Fruit fly (Drosophila melanogaster) whole organism, embryonic: ENCODE data around the gene mRRF1.

Experiments
- Atf3 ChIP-seq: fragments of 200-800 bp; sonication (Bioruptor generic); optimal IDR thresholded peaks from 3 replicates; lab custom pipeline; 2016; ENCODE audit warnings: missing biosample characterization, missing genetic modification characterization
- Awh ChIP-seq: fragments of 200-800 bp; sonication (Bioruptor generic); IDR thresholded peaks from 2 replicates; pipeline ENCODE4, ENCODE4 v1.3.6; 2022; ENCODE audit warnings: missing biosample characterization, missing genetic modification characterization
- CG10209 ChIP-seq: fragments of 200-800 bp; sonication (Bioruptor generic); optimal IDR thresholded peaks from 3 replicates; lab custom pipeline; 2017; ENCODE audit warnings: missing biosample characterization, mild to moderate bottlenecking, missing genetic modification characterization, missing genetic modification reagents
- CG10267 ChIP-seq: fragments of 200-800 bp; sonication (Bioruptor generic); optimal IDR thresholded peaks from 2 replicates; lab custom pipeline; 2018; ENCODE audit warnings: missing biosample characterization, mild to moderate bottlenecking, missing genetic modification characterization, moderate library complexity
- CG10431 ChIP-seq: fragments of 200-800 bp; sonication (Bioruptor generic); optimal IDR thresholded peaks from 3 replicates; lab custom pipeline; 2018; ENCODE audit warnings: missing biosample characterization, mild to moderate bottlenecking, missing genetic modification characterization
- CG11695 ChIP-seq: fragments of 200-800 bp; sonication (Bioruptor generic); IDR thresholded peaks from 3 replicates; pipeline ENCODE4 v1.3.6; 2022; ENCODE audit warnings: missing biosample characterization, missing genetic modification characterization
- CG12299 ChIP-seq: fragments of 200-800 bp; sonication (Bioruptor generic); optimal IDR thresholded peaks from 2 replicates; lab custom pipeline; 2018; ENCODE audit warnings: missing biosample characterization, mild to moderate bottlenecking, missing genetic modification characterization
- CG12769 ChIP-seq: fragments of 200-800 bp; sonication (Bioruptor generic); optimal IDR thresholded peaks from 2 replicates; lab custom pipeline; 2019; ENCODE audit warnings: missing biosample characterization, mild to moderate bottlenecking, missing genetic modification characterization, moderate library complexity
- CG13296 ChIP-seq: fragments of 200-800 bp; sonication (Bioruptor generic); optimal IDR thresholded peaks from 3 replicates; lab custom pipeline; 2018; ENCODE audit warnings: missing biosample characterization, mild to moderate bottlenecking, missing genetic modification characterization
- CG16863 ChIP-seq: fragments of 200-800 bp; sonication (Bioruptor generic); optimal IDR thresholded peaks from 3 replicates; lab custom pipeline; 2016; ENCODE audit warnings: missing biosample characterization, missing genetic modification characterization
- CG17385 ChIP-seq: fragments of 200-800 bp; sonication (Bioruptor generic); optimal IDR thresholded peaks from 3 replicates; lab custom pipeline; 2018; ENCODE audit warnings: missing biosample characterization, mild to moderate bottlenecking, missing genetic modification characterization
- CG17568 ChIP-seq: fragments of 200-800 bp; sonication (Bioruptor generic); optimal IDR thresholded peaks from 2 replicates; lab custom pipeline; 2018; ENCODE audit warnings: missing biosample characterization, mild to moderate bottlenecking, missing genetic modification characterization, moderate library complexity
- CG17802 ChIP-seq: fragments of 200-800 bp; sonication (Bioruptor generic); optimal IDR thresholded peaks from 2 replicates; lab custom pipeline; 2018; ENCODE audit warnings: missing biosample characterization, mild to moderate bottlenecking, missing genetic modification characterization, moderate library complexity
- CG17829 ChIP-seq: fragments of 200-800 bp; optimal IDR thresholded peaks from 2 replicates; lab custom pipeline; 2019; ENCODE audit warnings: missing biosample characterization, mild to moderate bottlenecking, missing genetic modification characterization, moderate library complexity
- CG18011 ChIP-seq: fragments of 200-800 bp; sonication (Bioruptor generic); optimal IDR thresholded peaks from 2 replicates; lab custom pipeline; 2017; ENCODE audit warnings: missing biosample characterization, missing genetic modification characterization, mild to moderate bottlenecking, moderate library complexity, missing genotype
- CG2678 ChIP-seq: fragments of 200-800 bp; sonication (Bioruptor generic); optimal IDR thresholded peaks from 3 replicates; lab custom pipeline; 2019; ENCODE audit warnings: missing biosample characterization, mild to moderate bottlenecking, missing genetic modification characterization, moderate library complexity
- CG2889 ChIP-seq: fragments of 200-800 bp; sonication (Bioruptor generic); IDR thresholded peaks from 3 replicates; pipeline ENCODE4 v1.3.6; 2022; ENCODE audit warnings: missing biosample characterization, missing genetic modification characterization
- CG3407 ChIP-seq: fragments of 200-800 bp; sonication (Bioruptor generic); optimal IDR thresholded peaks from 2 replicates; lab custom pipeline; 2018; ENCODE audit warnings: missing biosample characterization, mild to moderate bottlenecking, missing genetic modification characterization
- CG42726 ChIP-seq: fragments of 200-800 bp; sonication (Bioruptor generic); IDR thresholded peaks from 2 replicates; pipeline ENCODE4 v1.3.6; 2022; ENCODE audit warnings: missing biosample characterization, missing genetic modification characterization; ENCODE audit not compliant: partially characterized antibody
- CG4360 ChIP-seq: fragments of 200-800 bp; sonication (Bioruptor generic); IDR thresholded peaks from 2 replicates; pipeline ENCODE4 v1.3.6; 2022; ENCODE audit warnings: missing biosample characterization, missing genetic modification characterization
- CG6854 ChIP-seq: fragments of 200-800 bp; sonication (Bioruptor generic); optimal IDR thresholded peaks from 3 replicates; lab custom pipeline; 2017; ENCODE audit warnings: missing biosample characterization, mild to moderate bottlenecking, missing genetic modification characterization
- D19A ChIP-seq: fragments of 200-800 bp; optimal IDR thresholded peaks from 3 replicates; lab custom pipeline; 2019; ENCODE audit warnings: missing biosample characterization, mild to moderate bottlenecking, missing genetic modification characterization, moderate library complexity
- D19B ChIP-seq: fragments of 200-800 bp; sonication (Bioruptor generic); optimal IDR thresholded peaks from 2 replicates; lab custom pipeline; 2017; ENCODE audit warnings: missing biosample characterization, mild to moderate bottlenecking, missing genetic modification characterization
- Dfd ChIP-seq, 2 experiments: fragments of >200 bp; optimal IDR thresholded peaks; 2 replicates each; lab custom pipeline; 2017; ENCODE audit warnings: missing biosample characterization in 2 of 2, missing genetic modification characterization in 2 of 2
- E2f2 ChIP-seq: fragments of 200-800 bp; sonication (Bioruptor generic); IDR thresholded peaks from 2 replicates; pipeline ENCODE4 v1.3.6; 2022; ENCODE audit warnings: missing biosample characterization, missing genetic modification characterization
- Hmr ChIP-seq: fragments of 200-800 bp; sonication (Bioruptor generic); optimal IDR thresholded peaks from 3 replicates; lab custom pipeline; 2017; ENCODE audit warnings: mild to moderate bottlenecking, missing biosample characterization, missing genetic modification reagents, missing genetic modification characterization
- Hr51 ChIP-seq, 2 experiments: fragments of 200-800 bp; sonication (Bioruptor generic); optimal IDR thresholded peaks; 2 replicates in 1 of 2; 3 replicates in 1 of 2; lab custom pipeline; 2016 to 2018; ENCODE audit warnings: missing biosample characterization in 2 of 2, missing genetic modification characterization in 2 of 2, mild to moderate bottlenecking in 1 of 2, moderate library complexity in 1 of 2
- Hr78 ChIP-seq, 2 experiments: fragments of 200-800 bp in 1 of 2; fragments of >200 bp in 1 of 2; sonication (Bioruptor generic) in 1 of 2; optimal IDR thresholded peaks; 2 replicates each; lab custom pipeline; 2017 to 2019; ENCODE audit warnings: missing biosample characterization in 2 of 2, missing genetic modification characterization in 2 of 2, mild to moderate bottlenecking in 1 of 2, moderate library complexity in 1 of 2
- MESR4 ChIP-seq: fragments of 200-800 bp; sonication (Bioruptor generic); optimal IDR thresholded peaks from 2 replicates; lab custom pipeline; 2018; ENCODE audit warnings: missing biosample characterization, mild to moderate bottlenecking, missing genetic modification characterization, moderate library complexity
- Neu2 ChIP-seq: fragments of 200-800 bp; sonication (Bioruptor generic); optimal IDR thresholded peaks from 3 replicates; lab custom pipeline; 2016; ENCODE audit warnings: missing biosample characterization, missing genetic modification characterization, borderline replicate concordance
- NfI ChIP-seq: fragments of 200-800 bp; sonication (Bioruptor generic); optimal IDR thresholded peaks from 3 replicates; lab custom pipeline; 2018; ENCODE audit warnings: missing biosample characterization, mild to moderate bottlenecking, missing genetic modification characterization, moderate library complexity
- Sox102F ChIP-seq: fragments of 200-800 bp; sonication (Bioruptor generic); optimal IDR thresholded peaks from 2 replicates; lab custom pipeline; 2018; ENCODE audit warnings: missing biosample characterization, mild to moderate bottlenecking, missing genetic modification characterization, moderate library complexity
- cg ChIP-seq: fragments of 200-800 bp; sonication (Bioruptor generic); optimal IDR thresholded peaks from 3 replicates; lab custom pipeline; 2019; ENCODE audit warnings: missing biosample characterization, mild to moderate bottlenecking, missing genetic modification characterization, moderate library complexity
- ci ChIP-seq: fragments of 200-800 bp; sonication (Bioruptor generic); IDR thresholded peaks from 3 replicates; pipeline ENCODE4 v1.3.6; 2022; ENCODE audit warnings: missing biosample characterization, missing genetic modification characterization
- dati ChIP-seq: fragments of 200-800 bp; sonication (Bioruptor generic); IDR thresholded peaks from 2 replicates; pipeline ENCODE4 v1.3.6; 2022; ENCODE audit warnings: missing biosample characterization, missing genetic modification characterization
- gro ChIP-seq: fragments of 200-800 bp; sonication (Bioruptor generic); optimal IDR thresholded peaks from 2 replicates; lab custom pipeline; 2016; ENCODE audit warnings: missing biosample characterization, missing genetic modification characterization
- hbn ChIP-seq: fragments of 200-800 bp; sonication (Bioruptor generic); IDR thresholded peaks from 2 replicates; pipeline ENCODE4 v1.3.6; 2022; ENCODE audit warnings: missing biosample characterization, missing genetic modification characterization; ENCODE audit not compliant: partially characterized antibody
- her ChIP-seq: fragments of 200-800 bp; sonication (Bioruptor generic); optimal IDR thresholded peaks from 2 replicates; lab custom pipeline; 2016; ENCODE audit warnings: missing biosample characterization, missing genetic modification characterization
- insv ChIP-seq, 2 experiments: fragments of 200-800 bp; sonication (Bioruptor generic); optimal IDR thresholded peaks; 3 replicates each; lab custom pipeline; 2016 to 2018; ENCODE audit warnings: missing biosample characterization in 2 of 2, missing genetic modification characterization in 2 of 2
- jing ChIP-seq: fragments of 200-800 bp; sonication (Bioruptor generic); optimal IDR thresholded peaks from 2 replicates; lab custom pipeline; 2018; ENCODE audit warnings: missing biosample characterization, mild to moderate bottlenecking, missing genetic modification characterization
- lab ChIP-seq: fragments of 200-800 bp; sonication (Bioruptor generic); optimal IDR thresholded peaks from 3 replicates; lab custom pipeline; 2017; ENCODE audit warnings: missing biosample characterization, missing genetic modification characterization, mild to moderate bottlenecking, moderate library complexity, missing genetic modification reagents
- lbe ChIP-seq: fragments of 200-800 bp; sonication (Bioruptor generic); optimal IDR thresholded peaks from 2 replicates; lab custom pipeline; 2016; ENCODE audit warnings: missing biosample characterization, mild to moderate bottlenecking, missing genetic modification characterization
- pros ChIP-seq: fragments of 200-800 bp; sonication (Bioruptor generic); optimal IDR thresholded peaks from 3 replicates; lab custom pipeline; 2019; ENCODE audit warnings: missing biosample characterization, mild to moderate bottlenecking, missing genetic modification characterization, moderate library complexity
- row ChIP-seq: fragments of 200-800 bp; sonication (Bioruptor generic); IDR thresholded peaks from 3 replicates; pipeline ENCODE4 v1.3.6; 2022; ENCODE audit warnings: missing biosample characterization, missing genetic modification characterization
- sc ChIP-seq, 3 experiments: fragments of >200 bp in 2 of 3; fragments of 200-800 bp in 1 of 3; sonication (Bioruptor generic) in 1 of 3; optimal IDR thresholded peaks; 2 replicates in 2 of 3; 3 replicates in 1 of 3; lab custom pipeline; 2017; ENCODE audit warnings: mild to moderate bottlenecking in 1 of 3, missing biosample characterization in 1 of 3, missing genetic modification characterization in 1 of 3, missing genetic modification reagents in 1 of 3
- scrt ChIP-seq: fragments of 200-800 bp; sonication (Bioruptor generic); optimal IDR thresholded peaks from 2 replicates; lab custom pipeline; 2018; ENCODE audit warnings: missing biosample characterization, mild to moderate bottlenecking, missing genetic modification characterization, moderate library complexity
- sens ChIP-seq: fragments of 200-800 bp; sonication (Bioruptor generic); peaks from one replicate; lab custom pipeline; 2016; ENCODE audit warnings: missing biosample characterization, missing genetic modification characterization
- sqz ChIP-seq: fragments of 200-800 bp; sonication (Bioruptor generic); optimal IDR thresholded peaks from 3 replicates; lab custom pipeline; 2018; ENCODE audit warnings: missing biosample characterization, mild to moderate bottlenecking, missing genetic modification characterization
- stwl ChIP-seq: fragments of 200-800 bp; sonication (Bioruptor generic); optimal IDR thresholded peaks from 3 replicates; lab custom pipeline; 2018; ENCODE audit warnings: missing biosample characterization, mild to moderate bottlenecking, missing genetic modification characterization, moderate library complexity

mRRF1 gene

DNA sequence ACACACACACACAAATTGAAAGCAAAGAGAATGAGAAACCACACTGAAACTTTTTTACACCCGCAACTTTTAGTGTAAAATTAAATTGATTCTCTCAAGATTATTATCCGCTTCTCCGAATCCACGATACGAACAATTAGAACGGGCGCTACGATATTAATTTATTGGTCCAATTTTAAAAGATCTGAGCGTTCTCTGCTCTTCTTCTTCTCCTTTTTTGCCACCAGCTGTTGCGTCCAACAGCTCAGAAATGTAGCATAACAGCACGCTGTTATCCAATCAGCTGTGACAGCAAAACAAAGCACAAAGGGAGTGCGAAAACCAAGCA, 5.5 kb upstream of the mRRF1 start, which contains the start of the genes UGP and Svip (continued):
- peak; percentile 4 for TF ChIP-seq CG13296
- no peak for TF ChIP-seq gro (GFP tag; lab: Kevin White, UChicago)
- peak; percentile 52 for TF ChIP-seq scrt (GFP tag; lab: Kevin White, UChicago)
- TF ChIP-seq CG10431, result no peak
- TF ChIP-seq CG16863 (GFP tag; lab: Kevin White, UChicago), result no peak
- TF ChIP-seq Dfd (GFP tag; optimal IDR thresholded peaks at IDR 0.05; lab: Kevin White, UChicago), result no peak
- TF ChIP-seq cg (GFP tag; lab: Kevin White, UChicago), result peak; percentile 70
- TF ChIP-seq NfI (GFP tag; lab: Kevin White, UChicago), result peak; percentile 11
- peak; percentile 54 for TF ChIP-seq sens
- no peak for TF ChIP-seq CG10209 (GFP tag; lab: Kevin White, UChicago)
- peak; percentile 25; the same call in 1 of the 2 replicates for TF ChIP-seq hbn (GFP tag; lab: Robert Waterston, UW)
- no peak for TF ChIP-seq CG42726 (GFP tag; lab: Robert Waterston, UW)
- TF ChIP-seq CG12299, result peak; percentile 7
- no peak for TF ChIP-seq lab (GFP tag; lab: Kevin White, UChicago)
- no peak for TF ChIP-seq Neu2 (GFP tag; lab: Kevin White, UChicago)
- TF ChIP-seq dati (GFP tag; lab: Robert Waterston, UW), result no peak
- TF ChIP-seq D19B (GFP tag; lab: Kevin White, UChicago), result no peak
- TF ChIP-seq sqz (GFP tag; lab: Kevin White, UChicago), result no peak
- no peak for TF ChIP-seq sc (optimal IDR thresholded peaks at IDR 0.05; lab: Kevin White, UChicago)
- no peak for TF ChIP-seq sc (GFP tag; optimal IDR thresholded peaks at IDR 0.05; lab: Kevin White, UChicago)
- TF ChIP-seq CG2678 (tag; lab: Kevin White, UChicago), result peak; percentile 1
- TF ChIP-seq CG17829 (tag; lab: Kevin White, UChicago), result no peak
- TF ChIP-seq MESR4, result peak; percentile 43
- TF ChIP-seq Awh (GFP tag; lab: Robert Waterston, UW), result no peak
- TF ChIP-seq row, result peak; percentile 37; the same call in 2 of the 3 replicates
- TF ChIP-seq Hr51 (GFP tag; optimal IDR thresholded peaks at IDR 0.05; lab: Kevin White, UChicago), result peak in 1 of 2 experiments; percentile 9
- no peak for TF ChIP-seq CG18011 (GFP tag; lab: Kevin White, UChicago)
- no peak for TF ChIP-seq Atf3 (GFP tag; lab: Kevin White, UChicago)
- peak; percentile 30; the same call in 1 of the 2 replicates for TF ChIP-seq E2f2 (GFP tag; lab: Robert Waterston, UW)
- peak; percentile 28 for TF ChIP-seq lbe (GFP tag; lab: Kevin White, UChicago)
- TF ChIP-seq jing (GFP tag; lab: Kevin White, UChicago), result no peak
- peak; percentile 27 for TF ChIP-seq CG12769 (tag; lab: Kevin White, UChicago)
- no peak for TF ChIP-seq Hmr (GFP tag; lab: Kevin White, UChicago)
- no peak for TF ChIP-seq CG6854 (GFP tag; lab: Kevin White, UChicago)
- TF ChIP-seq her (GFP tag; lab: Kevin White, UChicago), result peak; percentile 1
- 0 out of 2 replicates have a peak, but pooled peaks have one; percentile 5 for TF ChIP-seq CG4360 (GFP tag; lab: Robert Waterston, UW)
- no peak for TF ChIP-seq D19A (tag; lab: Kevin White, UChicago)
- peak; percentile 97 for TF ChIP-seq CG17385 (GFP tag; lab: Kevin White, UChicago)
- peak; percentile 25 for TF ChIP-seq CG17568 (GFP tag; lab: Kevin White, UChicago)
- TF ChIP-seq Sox102F (GFP tag; lab: Kevin White, UChicago), result no peak
- TF ChIP-seq ci (GFP tag; lab: Robert Waterston, UW), result 0 out of 3 replicates have a peak, but pooled peaks have one; percentile 26
- TF ChIP-seq CG2889, result no peak
- peak; percentile 16 for TF ChIP-seq stwl (tag; lab: Kevin White, UChicago)
- TF ChIP-seq CG11695, result 0 out of 3 replicates have a peak, but pooled peaks have one; percentile 21
- TF ChIP-seq CG10267, result peak; percentile 24
- peak in 1 of 2 experiments; percentile 85 for TF ChIP-seq insv (GFP tag; optimal IDR thresholded peaks at IDR 0.05; lab: Kevin White, UChicago)
- no peak for TF ChIP-seq Hr78 (GFP tag; optimal IDR thresholded peaks at IDR 0.05; lab: Kevin White, UChicago)
- no peak for TF ChIP-seq CG17802 (tag; lab: Kevin White, UChicago)
- TF ChIP-seq CG3407 (GFP tag; lab: Kevin White, UChicago), result no peak
- no peak for TF ChIP-seq pros (GFP tag; lab: Kevin White, UChicago)
